Worm (Caenorhabditis elegans) whole organism, midembryonic: Measurements from ENCODE around the gene C01G10.6.

Experiments used
- flt-1 ChIP-seq: fragments of 200-800 bp; sonication (Bioruptor generic); IDR thresholded peaks from 2 replicates; pipeline ENCODE4 v1.3.6; 2022; ENCODE audit warnings: missing genetic modification characterization, missing compliant biosample characterization
- med-1 ChIP-seq: sonication (generic microtip); optimal IDR thresholded peaks from 2 replicates; lab custom pipeline; 2017; ENCODE audit warnings: missing genetic modification characterization, mild to moderate bottlenecking, missing compliant biosample characterization, antibody characterized with exemption, missing genetic modification reagents; ENCODE audit not compliant: insufficient read depth
- ref-1 ChIP-seq: fragments of 200-800 bp; sonication (Bioruptor generic); conservative IDR thresholded peaks from 2 replicates; pipeline ENCODE4 v1.3.6; 2022; ENCODE audit warnings: missing genetic modification reagents, missing genetic modification characterization, missing compliant biosample characterization

- no peak for TF ChIP-seq ref-1 (GFP tag; lab: Robert Waterston, UW)
- TF ChIP-seq flt-1 (GFP tag; lab: Robert Waterston, UW), result no peak
- TF ChIP-seq med-1, result no peak
Observed at ce11 chrV:15059534-15059933, 27.9 kb upstream of the C01G10.6 start, which contains the start of the genes mcm-3 and C25D7.15.
